Fruit fly (Drosophila melanogaster) whole organism, embryonic: ENCODE data around the gene Dpy-30L1.

Source experiments
- Asciz ChIP-seq: fragments of 200-800 bp; sonication (Bioruptor generic); optimal IDR thresholded peaks from 2 replicates; lab custom pipeline; 2017; ENCODE audit warnings: missing biosample characterization, mild to moderate bottlenecking, missing genetic modification characterization, missing genetic modification reagents
- CG10543 ChIP-seq: fragments of 200-800 bp; sonication (Bioruptor generic); optimal IDR thresholded peaks from 3 replicates; lab custom pipeline; 2017; ENCODE audit warnings: missing biosample characterization, mild to moderate bottlenecking, missing genetic modification characterization, moderate library complexity
- CG11696 ChIP-seq: fragments of 200-800 bp; sonication (Bioruptor generic); IDR thresholded peaks from 2 replicates; pipeline ENCODE4 v1.3.6; 2022; ENCODE audit warnings: missing biosample characterization, missing genetic modification characterization
- CG13123 ChIP-seq: fragments of 200-800 bp; sonication (Bioruptor generic); optimal IDR thresholded peaks from 2 replicates; lab custom pipeline; 2016; ENCODE audit warnings: missing biosample characterization, missing genetic modification characterization
- CG13624 ChIP-seq: fragments of 200-800 bp; sonication (Bioruptor generic); optimal IDR thresholded peaks from 2 replicates; lab custom pipeline; 2016; ENCODE audit warnings: missing biosample characterization, missing genetic modification characterization
- CG14014 ChIP-seq: fragments of 200-800 bp; sonication (Bioruptor generic); IDR thresholded peaks from 2 replicates; pipeline ENCODE4 v1.3.6; 2022; ENCODE audit warnings: missing biosample characterization, missing genetic modification characterization
- CG1602 ChIP-seq: fragments of 200-800 bp; sonication (Bioruptor generic); optimal IDR thresholded peaks from 3 replicates; lab custom pipeline; 2016; ENCODE audit warnings: missing biosample characterization, missing genetic modification characterization
- CG17612 ChIP-seq: fragments of 200-800 bp; sonication (Bioruptor generic); IDR thresholded peaks from 2 replicates; pipeline ENCODE4 v1.3.6; 2022; ENCODE audit warnings: missing biosample characterization, missing genetic modification characterization
- CG1832 ChIP-seq: fragments of 200-800 bp; sonication (Bioruptor generic); optimal IDR thresholded peaks from 2 replicates; lab custom pipeline; 2017; ENCODE audit warnings: missing biosample characterization, mild to moderate bottlenecking, missing genetic modification characterization, inconsistent platforms
- CG18476 ChIP-seq: fragments of 200-800 bp; sonication (Bioruptor generic); optimal IDR thresholded peaks from 2 replicates; lab custom pipeline; 2016; ENCODE audit warnings: missing biosample characterization, mild to moderate bottlenecking, missing genetic modification characterization
- CG31365 ChIP-seq: fragments of 200-800 bp; sonication (Bioruptor generic); optimal IDR thresholded peaks from 2 replicates; lab custom pipeline; 2018; ENCODE audit warnings: missing biosample characterization, mild to moderate bottlenecking, missing genetic modification characterization
- CG3726 ChIP-seq: fragments of 200-800 bp; sonication (Bioruptor generic); IDR thresholded peaks from 3 replicates; pipeline ENCODE4, ENCODE4 v1.3.6; 2022; ENCODE audit warnings: missing biosample characterization, missing genetic modification characterization
- CG3847 ChIP-seq: fragments of 200-800 bp; sonication (Bioruptor generic); IDR thresholded peaks from 2 replicates; pipeline ENCODE4 v1.3.6; 2022; ENCODE audit warnings: missing biosample characterization, missing genetic modification characterization
- CG42726 ChIP-seq: fragments of 200-800 bp; sonication (Bioruptor generic); IDR thresholded peaks from 2 replicates; pipeline ENCODE4 v1.3.6; 2022; ENCODE audit warnings: missing biosample characterization, missing genetic modification characterization; ENCODE audit not compliant: partially characterized antibody
- CG5180 ChIP-seq: fragments of 200-800 bp; sonication (Bioruptor generic); optimal IDR thresholded peaks from 3 replicates; lab custom pipeline; 2017; ENCODE audit warnings: missing biosample characterization, missing genetic modification characterization, mild to moderate bottlenecking, moderate library complexity, missing genetic modification reagents
- CG6654 ChIP-seq: fragments of 200-800 bp; sonication (Bioruptor generic); optimal IDR thresholded peaks from 2 replicates; lab custom pipeline; 2017; ENCODE audit warnings: missing biosample characterization, mild to moderate bottlenecking, missing genetic modification characterization
- CG7839 ChIP-seq: fragments of 200-800 bp; sonication (Bioruptor generic); optimal IDR thresholded peaks from 3 replicates; lab custom pipeline; 2018; ENCODE audit warnings: missing biosample characterization, mild to moderate bottlenecking, missing genetic modification characterization, moderate library complexity
- CG7987 ChIP-seq: fragments of 200-800 bp; sonication (Bioruptor generic); optimal IDR thresholded peaks from 2 replicates; lab custom pipeline; 2018; ENCODE audit warnings: missing biosample characterization, mild to moderate bottlenecking, missing genetic modification characterization, moderate library complexity
- CG8359 ChIP-seq: fragments of 200-800 bp; sonication (Bioruptor generic); optimal IDR thresholded peaks from 2 replicates; lab custom pipeline; 2017; ENCODE audit warnings: missing biosample characterization, mild to moderate bottlenecking, missing genetic modification characterization, borderline replicate concordance
- CkIIα-i1 ChIP-seq: fragments of 200-800 bp; sonication (Bioruptor generic); IDR thresholded peaks from 2 replicates; pipeline ENCODE4 v1.3.6; 2022; ENCODE audit warnings: missing biosample characterization, missing genetic modification characterization
- D ChIP-seq, 2 experiments: fragments of 200-800 bp in 1 of 2; fragments of >200 bp in 1 of 2; sonication (Bioruptor generic) in 1 of 2; optimal IDR thresholded peaks; 2 replicates in 1 of 2; 3 replicates in 1 of 2; lab custom pipeline; 2017; ENCODE audit warnings: mild to moderate bottlenecking in 1 of 2, missing biosample characterization in 1 of 2, missing genetic modification characterization in 1 of 2, missing genetic modification reagents in 1 of 2
- D19A ChIP-seq: fragments of 200-800 bp; optimal IDR thresholded peaks from 3 replicates; lab custom pipeline; 2019; ENCODE audit warnings: missing biosample characterization, mild to moderate bottlenecking, missing genetic modification characterization, moderate library complexity
- Dip3 ChIP-seq: fragments of 200-800 bp; sonication (Bioruptor generic); optimal IDR thresholded peaks from 3 replicates; lab custom pipeline; 2016; ENCODE audit warnings: missing biosample characterization, missing genetic modification characterization
- E2f2 ChIP-seq: fragments of 200-800 bp; sonication (Bioruptor generic); IDR thresholded peaks from 2 replicates; pipeline ENCODE4 v1.3.6; 2022; ENCODE audit warnings: missing biosample characterization, missing genetic modification characterization
- Elba2 ChIP-seq: fragments of 200-800 bp; sonication (Bioruptor generic); optimal IDR thresholded peaks from 3 replicates; lab custom pipeline; 2016; ENCODE audit warnings: missing biosample characterization, missing genetic modification characterization
- Hr51 ChIP-seq, 2 experiments: fragments of 200-800 bp; sonication (Bioruptor generic); optimal IDR thresholded peaks; 2 replicates in 1 of 2; 3 replicates in 1 of 2; lab custom pipeline; 2016 to 2018; ENCODE audit warnings: missing biosample characterization in 2 of 2, missing genetic modification characterization in 2 of 2, mild to moderate bottlenecking in 1 of 2, moderate library complexity in 1 of 2
- Optix ChIP-seq: fragments of 200-800 bp; sonication (Bioruptor generic); IDR thresholded peaks from 3 replicates; pipeline ENCODE4 v1.3.6; 2022; ENCODE audit warnings: missing biosample characterization, missing genetic modification characterization
- Ravus ChIP-seq: fragments of 200-800 bp; sonication (Bioruptor generic); IDR thresholded peaks from 2 replicates; pipeline ENCODE4 v1.3.6; 2022; ENCODE audit warnings: missing biosample characterization, missing genetic modification characterization
- al ChIP-seq: fragments of 200-800 bp; sonication (Bioruptor generic); IDR thresholded peaks from 2 replicates; pipeline ENCODE4 v1.3.6; 2022; ENCODE audit warnings: missing biosample characterization, missing genetic modification characterization
- ash1 ChIP-seq: fragments of 200-800 bp; sonication (Bioruptor generic); optimal IDR thresholded peaks from 2 replicates; lab custom pipeline; 2018; ENCODE audit warnings: missing biosample characterization, mild to moderate bottlenecking, missing genetic modification characterization
- bsh ChIP-seq, 2 experiments: fragments of 200-800 bp; sonication (Bioruptor generic); optimal IDR thresholded peaks; 2 replicates each; lab custom pipeline; 2017 to 2018; ENCODE audit warnings: mild to moderate bottlenecking in 2 of 2, missing biosample characterization in 2 of 2, missing genetic modification characterization in 2 of 2, moderate library complexity in 1 of 2
- cg ChIP-seq: fragments of 200-800 bp; sonication (Bioruptor generic); optimal IDR thresholded peaks from 3 replicates; lab custom pipeline; 2019; ENCODE audit warnings: missing biosample characterization, mild to moderate bottlenecking, missing genetic modification characterization, moderate library complexity
- chif ChIP-seq, 2 experiments: fragments of 200-800 bp; sonication (Bioruptor generic); optimal IDR thresholded peaks; 3 replicates each; lab custom pipeline; 2016; ENCODE audit warnings: missing biosample characterization in 2 of 2, missing genetic modification characterization in 2 of 2
- crc ChIP-seq: fragments of 200-800 bp; sonication (Bioruptor generic); optimal IDR thresholded peaks from 2 replicates; lab custom pipeline; 2016; ENCODE audit warnings: missing biosample characterization, missing genetic modification characterization
- dmrt99B ChIP-seq: fragments of 200-800 bp; sonication (Bioruptor generic); optimal IDR thresholded peaks from 2 replicates; lab custom pipeline; 2018; ENCODE audit warnings: missing biosample characterization, mild to moderate bottlenecking, missing genetic modification characterization, moderate library complexity
- ems ChIP-seq: fragments of 200-800 bp; sonication (Bioruptor generic); optimal IDR thresholded peaks from 3 replicates; lab custom pipeline; 2016; ENCODE audit warnings: missing biosample characterization, missing genetic modification characterization
- fd3F ChIP-seq: fragments of 200-800 bp; sonication (Bioruptor generic); optimal IDR thresholded peaks from 2 replicates; lab custom pipeline; 2018; ENCODE audit warnings: missing biosample characterization, mild to moderate bottlenecking, missing genetic modification characterization, moderate library complexity
- fd96Cb ChIP-seq: fragments of 200-800 bp; sonication (Bioruptor generic); optimal IDR thresholded peaks from 2 replicates; lab custom pipeline; 2018; ENCODE audit warnings: missing biosample characterization, mild to moderate bottlenecking, missing genetic modification characterization, moderate library complexity
- fu2 ChIP-seq: fragments of 200-800 bp; sonication (Bioruptor generic); optimal IDR thresholded peaks from 2 replicates; lab custom pipeline; 2016; ENCODE audit warnings: missing biosample characterization, missing genetic modification characterization
- hbn ChIP-seq: fragments of 200-800 bp; sonication (Bioruptor generic); IDR thresholded peaks from 2 replicates; pipeline ENCODE4 v1.3.6; 2022; ENCODE audit warnings: missing biosample characterization, missing genetic modification characterization; ENCODE audit not compliant: partially characterized antibody
- lab ChIP-seq: fragments of 200-800 bp; sonication (Bioruptor generic); optimal IDR thresholded peaks from 3 replicates; lab custom pipeline; 2017; ENCODE audit warnings: missing biosample characterization, missing genetic modification characterization, mild to moderate bottlenecking, moderate library complexity, missing genetic modification reagents
- odd ChIP-seq: fragments of 200-800 bp; sonication (Bioruptor generic); optimal IDR thresholded peaks from 2 replicates; lab custom pipeline; 2017; ENCODE audit warnings: missing biosample characterization, mild to moderate bottlenecking, missing genetic modification characterization
- org-1 ChIP-seq: fragments of 200-800 bp; sonication (Bioruptor generic); optimal IDR thresholded peaks from 2 replicates; lab custom pipeline; 2017; ENCODE audit warnings: missing biosample characterization, missing genetic modification characterization
- pb ChIP-seq: fragments of 200-800 bp; sonication (Bioruptor generic); optimal IDR thresholded peaks from 3 replicates; lab custom pipeline; 2016; ENCODE audit warnings: missing biosample characterization, missing genetic modification characterization
- ranshi ChIP-seq: fragments of 200-800 bp; sonication (Bioruptor generic); IDR thresholded peaks from 2 replicates; pipeline ENCODE4 v1.3.6; 2022; ENCODE audit warnings: missing biosample characterization, missing genetic modification characterization
- salm ChIP-seq: fragments of 200-800 bp; sonication (Bioruptor generic); optimal IDR thresholded peaks from 2 replicates; lab custom pipeline; 2018; ENCODE audit warnings: missing biosample characterization, mild to moderate bottlenecking, missing genetic modification characterization
- sd ChIP-seq: fragments of 200-800 bp; sonication (Bioruptor generic); optimal IDR thresholded peaks from 3 replicates; lab custom pipeline; 2018; ENCODE audit warnings: missing biosample characterization, mild to moderate bottlenecking, missing genetic modification characterization, moderate library complexity
- shn ChIP-seq: fragments of 200-800 bp; sonication (Bioruptor generic); optimal IDR thresholded peaks from 3 replicates; lab custom pipeline; 2016; ENCODE audit warnings: missing biosample characterization, missing genetic modification characterization
- slou ChIP-seq: fragments of 200-800 bp; sonication (Bioruptor generic); optimal IDR thresholded peaks from 3 replicates; lab custom pipeline; 2016; ENCODE audit warnings: missing biosample characterization, missing genetic modification characterization
- tap ChIP-seq: fragments of 200-800 bp; optimal IDR thresholded peaks from 3 replicates; lab custom pipeline; 2019; ENCODE audit warnings: missing biosample characterization, mild to moderate bottlenecking, missing genetic modification characterization, moderate library complexity
- yki ChIP-seq: fragments of >200 bp; optimal IDR thresholded peaks from 3 replicates; lab custom pipeline; 2018

Dpy-30L1 gene

DNA sequence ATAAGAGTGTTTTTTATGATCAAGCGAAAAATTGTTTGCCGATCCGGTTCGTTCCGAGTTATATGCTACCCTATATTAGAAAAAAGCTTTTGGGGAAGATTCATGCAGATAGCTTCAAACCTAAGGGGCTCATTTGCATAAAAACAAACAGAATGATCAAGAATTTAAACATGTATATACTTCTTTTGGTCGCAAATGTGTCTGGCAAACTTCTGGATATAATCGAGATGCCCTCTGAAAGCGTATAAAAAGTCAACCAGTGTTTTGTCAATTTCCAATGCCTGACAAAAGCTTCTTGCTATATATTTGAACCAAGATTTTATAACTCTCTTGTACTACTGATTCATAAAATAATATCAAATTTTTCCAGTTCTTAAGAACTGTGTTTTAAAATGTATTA lies 46.8 kb upstream of the Dpy-30L1 start (continued):
- TF ChIP-seq ash1 (GFP tag; lab: Kevin White, UChicago), result no peak
- no peak for TF ChIP-seq CG17612 (GFP tag; lab: Robert Waterston, UW)
- no peak for TF ChIP-seq CG10543
- no peak for TF ChIP-seq CG5180
- no peak for TF ChIP-seq odd (GFP tag; lab: Kevin White, UChicago)
- TF ChIP-seq D (optimal IDR thresholded peaks at IDR 0.05; lab: Kevin White, UChicago), result no peak
- TF ChIP-seq D (GFP tag; optimal IDR thresholded peaks at IDR 0.05; lab: Kevin White, UChicago), result no peak
- no peak for TF ChIP-seq shn (GFP tag; lab: Kevin White, UChicago)
- TF ChIP-seq CG14014 (GFP tag; lab: Robert Waterston, UW), result no peak
- TF ChIP-seq CG7987 (GFP tag; lab: Kevin White, UChicago), result no peak
- no peak for TF ChIP-seq CG13624
- no peak for TF ChIP-seq CG31365 (tag; lab: Kevin White, UChicago)
- TF ChIP-seq pb, result no peak
- TF ChIP-seq Asciz, result no peak
- TF ChIP-seq CG3726 (GFP tag; lab: Robert Waterston, UW), result no peak
- TF ChIP-seq lab, result no peak
- no peak for TF ChIP-seq cg (GFP tag; lab: Kevin White, UChicago)
- TF ChIP-seq CG1602 (GFP tag; lab: Kevin White, UChicago), result no peak
- TF ChIP-seq CG1832 (GFP tag; lab: Kevin White, UChicago), result no peak
- TF ChIP-seq Elba2 (GFP tag; lab: Kevin White, UChicago), result no peak
- TF ChIP-seq hbn, result no peak
- TF ChIP-seq Optix (GFP tag; lab: Robert Waterston, UW), result no peak
- no peak for TF ChIP-seq tap (tag; lab: Kevin White, UChicago)
- no peak for TF ChIP-seq bsh (GFP tag; optimal IDR thresholded peaks at IDR 0.05; lab: Kevin White, UChicago)
- peak; percentile 4 for TF ChIP-seq fd96Cb (tag; lab: Kevin White, UChicago)
- TF ChIP-seq CG11696, result no peak
- no peak for TF ChIP-seq fu2 (GFP tag; lab: Kevin White, UChicago)
- no peak for TF ChIP-seq al (GFP tag; lab: Robert Waterston, UW)
- no peak for TF ChIP-seq ranshi (GFP tag; lab: Robert Waterston, UW)
- no peak for TF ChIP-seq CG42726 (GFP tag; lab: Robert Waterston, UW)
- no peak for TF ChIP-seq salm
- no peak for TF ChIP-seq CG3847
- TF ChIP-seq CG8359 (GFP tag; lab: Kevin White, UChicago), result no peak
- TF ChIP-seq CG7839 (tag; lab: Kevin White, UChicago), result peak; percentile 26
- no peak for TF ChIP-seq Dip3 (GFP tag; lab: Kevin White, UChicago)
- no peak for TF ChIP-seq dmrt99B (tag; lab: Kevin White, UChicago)
- TF ChIP-seq crc, result no peak
- no peak for TF ChIP-seq yki (lab: Kevin White, UChicago)
- TF ChIP-seq CG18476 (GFP tag; lab: Kevin White, UChicago), result no peak
- no peak for TF ChIP-seq chif (GFP tag; optimal IDR thresholded peaks at IDR 0.05; lab: Kevin White, UChicago)
- no peak for TF ChIP-seq org-1 (GFP tag; lab: Kevin White, UChicago)
- TF ChIP-seq E2f2 (GFP tag; lab: Robert Waterston, UW), result no peak
- TF ChIP-seq Ravus, result no peak
- TF ChIP-seq ems (GFP tag; lab: Kevin White, UChicago), result no peak
- peak; percentile 60 for TF ChIP-seq D19A (tag; lab: Kevin White, UChicago)
- no peak for TF ChIP-seq Hr51 (GFP tag; optimal IDR thresholded peaks at IDR 0.05; lab: Kevin White, UChicago)
- no peak for TF ChIP-seq sd (tag; lab: Kevin White, UChicago)
- TF ChIP-seq CG6654, result no peak
- TF ChIP-seq CkIIα-i1 (GFP tag; lab: Robert Waterston, UW), result no peak
- TF ChIP-seq slou (GFP tag; lab: Kevin White, UChicago), result no peak
- no peak for TF ChIP-seq fd3F
- no peak for TF ChIP-seq CG13123
